Fruit fly (Drosophila melanogaster) whole organism, embryonic: ENCODE measurements around the gene CG1635.

Experiments used
- Atf-2 ChIP-seq: fragments of 200-800 bp; sonication (Bioruptor generic); optimal IDR thresholded peaks from 2 replicates; lab custom pipeline; 2016; ENCODE audit warnings: missing biosample characterization, missing genetic modification characterization
- Atf6 ChIP-seq: fragments of 200-800 bp; sonication (Bioruptor generic); IDR thresholded peaks from 2 replicates; pipeline ENCODE4 v1.3.6; 2022; ENCODE audit warnings: missing biosample characterization, missing genetic modification characterization
- C15 ChIP-seq: fragments of 200-800 bp; sonication (Bioruptor generic); IDR thresholded peaks from 3 replicates; pipeline ENCODE4 v1.3.6; 2022; ENCODE audit warnings: missing biosample characterization, missing genetic modification characterization
- CG1024 ChIP-seq: fragments of 200-800 bp; sonication (Bioruptor generic); IDR thresholded peaks from 2 replicates; pipeline ENCODE4 v1.3.6; 2022; ENCODE audit warnings: missing biosample characterization, missing genetic modification characterization
- CG11560 ChIP-seq: fragments of 200-800 bp; sonication (Bioruptor generic); IDR thresholded peaks from 3 replicates; pipeline ENCODE4 v1.3.6; 2022; ENCODE audit warnings: missing biosample characterization, missing genetic modification characterization
- CG13775 ChIP-seq: fragments of 200-800 bp; sonication (Bioruptor generic); optimal IDR thresholded peaks from 3 replicates; lab custom pipeline; 2017; ENCODE audit warnings: missing biosample characterization, mild to moderate bottlenecking, missing genetic modification characterization
- CG14965 ChIP-seq: fragments of 200-800 bp; sonication (Bioruptor generic); optimal IDR thresholded peaks from 2 replicates; lab custom pipeline; 2016; ENCODE audit warnings: missing biosample characterization, missing genetic modification characterization, borderline replicate concordance
- CG16779 ChIP-seq: fragments of 200-800 bp; sonication (Bioruptor generic); IDR thresholded peaks from 2 replicates; pipeline ENCODE4 v1.3.6; 2022; ENCODE audit warnings: missing biosample characterization, missing genetic modification characterization
- CG17612 ChIP-seq: fragments of 200-800 bp; sonication (Bioruptor generic); IDR thresholded peaks from 2 replicates; pipeline ENCODE4 v1.3.6; 2022; ENCODE audit warnings: missing biosample characterization, missing genetic modification characterization
- CG2712 ChIP-seq: fragments of 200-800 bp; optimal IDR thresholded peaks from 3 replicates; lab custom pipeline; 2019; ENCODE audit warnings: missing biosample characterization, mild to moderate bottlenecking, missing genetic modification characterization, moderate library complexity
- CG30431 ChIP-seq: fragments of 200-800 bp; sonication (Bioruptor generic); optimal IDR thresholded peaks from 2 replicates; lab custom pipeline; 2017; ENCODE audit warnings: missing biosample characterization, missing genetic modification characterization
- CG34422 ChIP-seq: fragments of 200-800 bp; sonication (Bioruptor generic); IDR thresholded peaks from 3 replicates; pipeline ENCODE4 v1.3.6; 2022; ENCODE audit warnings: missing biosample characterization, missing genetic modification characterization
- CG4820 ChIP-seq: fragments of 200-800 bp; sonication (Bioruptor generic); optimal IDR thresholded peaks from 3 replicates; lab custom pipeline; 2016; ENCODE audit warnings: missing biosample characterization, missing genetic modification characterization
- CG6683 ChIP-seq: fragments of 200-800 bp; sonication (Bioruptor generic); optimal IDR thresholded peaks from 2 replicates; lab custom pipeline; 2017; ENCODE audit warnings: missing biosample characterization, mild to moderate bottlenecking, missing genetic modification characterization, missing genetic modification reagents
- CG6813 ChIP-seq: fragments of 200-800 bp; sonication (Bioruptor generic); optimal IDR thresholded peaks from 2 replicates; lab custom pipeline; 2017; ENCODE audit warnings: missing biosample characterization, missing genetic modification characterization, mild to moderate bottlenecking, moderate library complexity, missing genetic modification reagents
- CG7556 ChIP-seq: fragments of 200-800 bp; sonication (Bioruptor generic); optimal IDR thresholded peaks from 2 replicates; lab custom pipeline; 2017; ENCODE audit warnings: missing biosample characterization, mild to moderate bottlenecking, missing genetic modification characterization
- CG9817 ChIP-seq: fragments of 200-800 bp; sonication (Bioruptor generic); optimal IDR thresholded peaks from 2 replicates; lab custom pipeline; 2018; ENCODE audit warnings: missing biosample characterization, mild to moderate bottlenecking, missing genetic modification characterization, moderate library complexity
- CTCF ChIP-seq: fragments of 200-800 bp; sonication (Bioruptor generic); optimal IDR thresholded peaks from 2 replicates; lab custom pipeline; 2017; ENCODE audit warnings: missing biosample characterization, mild to moderate bottlenecking, missing genetic modification characterization, moderate library complexity
- Dbx ChIP-seq: fragments of 200-800 bp; sonication (Bioruptor generic); IDR thresholded peaks from 3 replicates; pipeline ENCODE4 v1.3.6; 2022; ENCODE audit warnings: missing biosample characterization, missing genetic modification characterization
- Dek ChIP-seq: fragments of 200-800 bp; sonication (Bioruptor generic); optimal IDR thresholded peaks from 3 replicates; lab custom pipeline; 2019; ENCODE audit warnings: missing biosample characterization, mild to moderate bottlenecking, missing genetic modification characterization, moderate library complexity
- Drgx ChIP-seq: fragments of 200-800 bp; sonication (Bioruptor generic); IDR thresholded peaks from 2 replicates; pipeline ENCODE4 v1.3.6; 2022; ENCODE audit warnings: missing biosample characterization, missing genetic modification characterization
- E2f1 ChIP-seq: fragments of 200-800 bp; sonication (Bioruptor generic); IDR thresholded peaks from 2 replicates; pipeline ENCODE4 v1.3.6; 2022; ENCODE audit warnings: missing biosample characterization, missing genetic modification characterization
- GATAe ChIP-seq: fragments of 200-800 bp; sonication (Bioruptor generic); conservative IDR thresholded peaks from 2 replicates; pipeline ENCODE4 v1.3.6; 2022; ENCODE audit warnings: missing biosample characterization, missing genetic modification characterization
- Gsc ChIP-seq: fragments of 200-800 bp; sonication (Bioruptor generic); IDR thresholded peaks from 2 replicates; pipeline ENCODE4 v1.3.6; 2022; ENCODE audit warnings: missing biosample characterization, missing genetic modification characterization
- Gug ChIP-seq: fragments of 200-800 bp; sonication (Bioruptor generic); IDR thresholded peaks from 4 replicates; pipeline ENCODE4 v1.3.6; 2022; ENCODE audit warnings: missing biosample characterization, missing genetic modification characterization
- HLH4C ChIP-seq: fragments of 200-800 bp; sonication (Bioruptor generic); IDR thresholded peaks from 3 replicates; pipeline ENCODE4 v1.3.6; 2022; ENCODE audit warnings: missing biosample characterization, missing genetic modification characterization; ENCODE audit not compliant: partially characterized antibody
- Hr3 ChIP-seq: fragments of 200-800 bp; sonication (Bioruptor generic); optimal IDR thresholded peaks from 3 replicates; lab custom pipeline; 2016; ENCODE audit warnings: missing biosample characterization, missing genetic modification characterization
- Hr39 ChIP-seq: fragments of >200 bp; optimal IDR thresholded peaks from 2 replicates; lab custom pipeline; 2017
- MESR4 ChIP-seq: fragments of 200-800 bp; sonication (Bioruptor generic); optimal IDR thresholded peaks from 2 replicates; lab custom pipeline; 2018; ENCODE audit warnings: missing biosample characterization, mild to moderate bottlenecking, missing genetic modification characterization, moderate library complexity
- Meics ChIP-seq: fragments of 200-800 bp; sonication (Bioruptor generic); optimal IDR thresholded peaks from 2 replicates; lab custom pipeline; 2017; ENCODE audit warnings: missing biosample characterization, mild to moderate bottlenecking, missing genetic modification characterization
- Nf-YC ChIP-seq: fragments of 200-800 bp; optimal IDR thresholded peaks from 3 replicates; lab custom pipeline; 2019; ENCODE audit warnings: missing biosample characterization, mild to moderate bottlenecking, missing genetic modification characterization, moderate library complexity
- Oaz ChIP-seq: fragments of 200-800 bp; sonication (Bioruptor generic); IDR thresholded peaks from 2 replicates; pipeline ENCODE4 v1.3.6; 2022; ENCODE audit warnings: missing biosample characterization, missing genetic modification characterization
- Ssrp ChIP-seq: fragments of 200-800 bp; sonication (Bioruptor generic); optimal IDR thresholded peaks from 2 replicates; lab custom pipeline; 2018; ENCODE audit warnings: missing biosample characterization, mild to moderate bottlenecking, missing genetic modification characterization, moderate library complexity
- Taf1 ChIP-seq: fragments of 200-800 bp; sonication (Bioruptor generic); IDR thresholded peaks from 2 replicates; pipeline ENCODE4 v1.3.6; 2022; ENCODE audit warnings: missing biosample characterization, missing genetic modification characterization
- Trl ChIP-seq, 3 experiments: fragments of >200 bp in 2 of 3; fragments of 200-800 bp in 1 of 3; sonication (Bioruptor generic) in 1 of 3; optimal IDR thresholded peaks; 2 replicates in 1 of 3; 3 replicates in 2 of 3; lab custom pipeline; 2016 to 2017; ENCODE audit warnings: missing biosample characterization in 1 of 3, missing genetic modification characterization in 1 of 3
- Xrp1 ChIP-seq: fragments of 200-800 bp; sonication (Bioruptor generic); IDR thresholded peaks from 2 replicates; pipeline ENCODE4 v1.3.6; 2022; ENCODE audit warnings: missing biosample characterization, missing genetic modification characterization
- esg ChIP-seq: fragments of 200-800 bp; sonication (Bioruptor generic); conservative IDR thresholded peaks from 2 replicates; pipeline ENCODE4 v1.3.6; 2022; ENCODE audit warnings: missing biosample characterization, missing genetic modification characterization
- ham ChIP-seq: fragments of 200-800 bp; sonication (Bioruptor generic); IDR thresholded peaks from 2 replicates; pipeline ENCODE4 v1.3.6; 2022; ENCODE audit warnings: missing biosample characterization, missing genetic modification characterization
- hkb ChIP-seq, 2 experiments: fragments of 200-800 bp in 1 of 2; fragments of >200 bp in 1 of 2; sonication (Bioruptor generic) in 1 of 2; IDR thresholded peaks in 1 of 2; optimal IDR thresholded peaks in 1 of 2; 2 replicates each; pipeline versions ENCODE4 v1.3.6 to Lab custom; 2017 to 2022; ENCODE audit warnings: missing biosample characterization in 1 of 2, missing genetic modification characterization in 1 of 2
- luna ChIP-seq: fragments of 200-800 bp; sonication (Bioruptor generic); optimal IDR thresholded peaks from 2 replicates; lab custom pipeline; 2016; ENCODE audit warnings: missing biosample characterization, missing genetic modification characterization
- pan ChIP-seq, 4 experiments: fragments of >200 bp in 3 of 4; fragments of 200-800 bp in 1 of 4; sonication (Bioruptor generic) in 1 of 4; optimal IDR thresholded peaks in 3 of 4; IDR thresholded peaks in 1 of 4; 2 replicates each; pipeline versions ENCODE4 v1.3.6 to Lab custom; 2017 to 2022; ENCODE audit warnings: missing biosample characterization in 2 of 4, missing genetic modification characterization in 2 of 4, mixed read lengths in 1 of 4
- pb ChIP-seq: fragments of 200-800 bp; sonication (Bioruptor generic); optimal IDR thresholded peaks from 3 replicates; lab custom pipeline; 2016; ENCODE audit warnings: missing biosample characterization, missing genetic modification characterization
- pzg ChIP-seq: fragments of 200-800 bp; sonication (Bioruptor generic); optimal IDR thresholded peaks from 3 replicates; lab custom pipeline; 2018; ENCODE audit warnings: missing biosample characterization, mild to moderate bottlenecking, missing genetic modification characterization, moderate library complexity
- ro ChIP-seq: fragments of 200-800 bp; sonication (Bioruptor generic); IDR thresholded peaks from 2 replicates; pipeline ENCODE4 v1.3.6; 2022; ENCODE audit warnings: missing biosample characterization, missing genetic modification characterization
- row ChIP-seq: fragments of 200-800 bp; sonication (Bioruptor generic); IDR thresholded peaks from 3 replicates; pipeline ENCODE4 v1.3.6; 2022; ENCODE audit warnings: missing biosample characterization, missing genetic modification characterization
- shn ChIP-seq: fragments of 200-800 bp; sonication (Bioruptor generic); optimal IDR thresholded peaks from 3 replicates; lab custom pipeline; 2016; ENCODE audit warnings: missing biosample characterization, missing genetic modification characterization
- sima ChIP-seq: fragments of 200-800 bp; sonication (Bioruptor generic); optimal IDR thresholded peaks from 2 replicates; lab custom pipeline; 2016; ENCODE audit warnings: missing biosample characterization, missing genetic modification characterization
- sisA ChIP-seq: fragments of 200-800 bp; sonication (Bioruptor generic); IDR thresholded peaks from 2 replicates; pipeline ENCODE4 v1.3.6; 2022; ENCODE audit warnings: missing biosample characterization, missing genetic modification characterization
- stwl ChIP-seq: fragments of 200-800 bp; sonication (Bioruptor generic); optimal IDR thresholded peaks from 3 replicates; lab custom pipeline; 2018; ENCODE audit warnings: missing biosample characterization, mild to moderate bottlenecking, missing genetic modification characterization, moderate library complexity
- sug ChIP-seq: fragments of 200-800 bp; optimal IDR thresholded peaks from 2 replicates; lab custom pipeline; 2019; ENCODE audit warnings: missing biosample characterization, mild to moderate bottlenecking, missing genetic modification characterization, moderate library complexity
- zen ChIP-seq: fragments of 200-800 bp; sonication (Bioruptor generic); optimal IDR thresholded peaks from 3 replicates; lab custom pipeline; 2018; ENCODE audit warnings: missing biosample characterization, mild to moderate bottlenecking, missing genetic modification characterization, moderate library complexity
- zf30C ChIP-seq: fragments of 200-800 bp; sonication (Bioruptor generic); optimal IDR thresholded peaks from 3 replicates; lab custom pipeline; 2018; ENCODE audit warnings: missing biosample characterization, mild to moderate bottlenecking, missing genetic modification characterization

Gene CG1635

dm6 chr3R:31630376-31630775 lies 41.9 kb downstream of the CG1635 start (continued):
- TF ChIP-seq CG30431 (no peak), pb (GFP tag; lab: Kevin White, UChicago) (no peak), CG16779 (GFP tag; lab: Robert Waterston, UW) (no peak), CG6813 (GFP tag; lab: Kevin White, UChicago) (peak; percentile 7), CG17612 (GFP tag; lab: Robert Waterston, UW) (no peak), pan (optimal IDR thresholded peaks at IDR 0.05; lab: Kevin White, UChicago) (no peak), pan (GFP tag; optimal IDR thresholded peaks at IDR 0.05 in 1 of 2, IDR thresholded peaks at IDR 0.05 in 1 of 2) (peak in 1 of 2 experiments; percentile 31), CG1024 (GFP tag; lab: Robert Waterston, UW) (no peak), CG4820 (GFP tag; lab: Kevin White, UChicago) (no peak), C15 (no peak), Drgx (no peak), sisA (GFP tag; lab: Robert Waterston, UW) (no peak), Atf6 (GFP tag; lab: Robert Waterston, UW) (0 out of 2 replicates have a peak, but pooled peaks have one; percentile 30), esg (0 out of 2 replicates have a peak, but pooled peaks have one; percentile 12), shn (GFP tag; lab: Kevin White, UChicago) (no peak), sug (tag; lab: Kevin White, UChicago) (no peak), pzg (GFP tag; lab: Kevin White, UChicago) (no peak), Oaz (GFP tag; lab: Robert Waterston, UW) (peak; percentile 33; the same call in 1 of the 2 replicates), hkb (optimal IDR thresholded peaks at IDR 0.05; lab: Kevin White, UChicago) (no peak), hkb (GFP tag; IDR thresholded peaks at IDR 0.05; lab: Robert Waterston, UW) (no peak), Atf-2 (GFP tag; lab: Kevin White, UChicago) (no peak), ro (GFP tag; lab: Robert Waterston, UW) (no peak), sima (GFP tag; lab: Kevin White, UChicago) (no peak), Gsc (GFP tag; lab: Robert Waterston, UW) (no peak), CG6683 (GFP tag; lab: Kevin White, UChicago) (no peak), Taf1 (GFP tag; lab: Robert Waterston, UW) (no peak), CG14965 (GFP tag; lab: Kevin White, UChicago) (no peak), GATAe (GFP tag; lab: Robert Waterston, UW) (no peak), CG34422 (GFP tag; lab: Robert Waterston, UW) (no peak), CG9817 (tag; lab: Kevin White, UChicago) (no peak), Ssrp (tag; lab: Kevin White, UChicago) (no peak), Meics (peak; percentile 25), Xrp1 (GFP tag; lab: Robert Waterston, UW) (no peak), Hr3 (GFP tag; lab: Kevin White, UChicago) (no peak), CTCF (no peak), Trl (optimal IDR thresholded peaks at IDR 0.05; lab: Kevin White, UChicago) (no peak), Trl (GFP tag; optimal IDR thresholded peaks at IDR 0.05; lab: Kevin White, UChicago) (no peak), CG7556 (GFP tag; lab: Kevin White, UChicago) (peak; percentile 20), zf30C (GFP tag; lab: Kevin White, UChicago) (no peak), Nf-YC (no peak), Gug (peak; percentile 29; the same call in 1 of the 4 replicates), E2f1 (no peak), Hr39 (lab: Kevin White, UChicago) (no peak), HLH4C (GFP tag; lab: Robert Waterston, UW) (no peak), row (GFP tag; lab: Robert Waterston, UW) (peak; percentile 62), luna (GFP tag; lab: Kevin White, UChicago) (no peak), ham (no peak), CG11560 (tag; lab: Robert Waterston, UW) (0 out of 3 replicates have a peak, but pooled peaks have one; percentile 24), CG2712 (no peak), zen (tag; lab: Kevin White, UChicago) (no peak), Dek (tag; lab: Kevin White, UChicago) (no peak), MESR4 (GFP tag; lab: Kevin White, UChicago) (no peak), CG13775 (GFP tag; lab: Kevin White, UChicago) (no peak), Dbx (peak; percentile 38; the same call in 1 of the 3 replicates), stwl (tag; lab: Kevin White, UChicago) (no peak)
